Worm (Caenorhabditis elegans) whole organism, L2 larva: ENCODE measurements around the gene srg-25.

ENCODE experiments used
- aly-2 ChIP-seq: fragments of 150-350 bp; optimal IDR thresholded peaks from 2 replicates; lab custom pipeline; 2014; ENCODE audit warnings: missing biosample characterization, missing genetic modification characterization
- nhr-11 ChIP-seq: fragments of 150-350 bp; optimal IDR thresholded peaks from 2 replicates; lab custom pipeline; 2014; ENCODE audit warnings: missing biosample characterization, missing genetic modification characterization

DNA sequence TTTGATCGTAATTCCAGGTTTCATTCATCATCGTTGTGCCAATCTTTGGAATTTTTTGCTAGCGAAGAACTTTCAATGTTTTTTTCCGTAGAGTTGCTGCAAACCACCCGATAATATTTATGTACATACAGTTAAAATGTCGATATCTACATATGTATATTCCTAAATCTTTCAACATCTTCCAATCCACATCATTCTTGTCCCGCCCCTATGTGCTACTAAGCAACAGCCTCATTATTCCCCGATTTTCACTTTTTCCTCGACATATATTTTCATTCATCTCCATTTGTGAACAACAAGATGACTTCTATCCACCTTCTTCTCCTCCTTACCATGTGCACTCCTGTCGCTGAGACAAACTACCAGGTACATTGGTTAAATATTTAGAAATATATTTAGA is 26.8 kb upstream of the srg-25 start, which contains the start of gene C35A11.3:
- TF ChIP-seq nhr-11 (tag; lab: Kevin White, UChicago) (no peak), aly-2 (tag; lab: Kevin White, UChicago) (no peak)
